Fruit fly (Drosophila melanogaster): Measurements from ENCODE around the gene Eig71Ee.

The Eig71Ee gene

DNA sequence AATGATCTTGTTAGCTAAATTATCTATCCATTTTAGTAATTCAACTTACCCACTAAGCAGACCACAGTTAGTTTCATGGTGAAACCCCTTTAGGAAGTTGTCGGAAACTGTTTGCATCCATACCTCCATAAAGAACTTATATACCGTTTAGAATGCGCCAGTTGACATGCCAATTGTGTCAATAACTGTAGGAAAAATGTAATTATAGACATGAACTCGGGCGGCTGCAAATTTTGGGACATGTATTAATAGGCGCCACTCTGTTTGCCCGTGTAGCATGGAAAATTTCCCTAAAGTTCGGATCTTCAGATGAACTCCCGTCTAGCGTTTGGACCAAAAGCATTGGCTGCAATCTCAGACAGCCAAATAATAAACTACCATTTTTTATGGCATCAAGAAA, at the start of gene Eig71Ee:
TSS of gene Eig71Ee (minus strand) at position 101 of the 400 bp plus-strand sequence.
- TF ChIP-seq CTCF (optimal IDR thresholded peaks at IDR 0.05): no peak
- TF ChIP-seq CG8478 (optimal IDR thresholded peaks at IDR 0.05): no peak

DNA sequence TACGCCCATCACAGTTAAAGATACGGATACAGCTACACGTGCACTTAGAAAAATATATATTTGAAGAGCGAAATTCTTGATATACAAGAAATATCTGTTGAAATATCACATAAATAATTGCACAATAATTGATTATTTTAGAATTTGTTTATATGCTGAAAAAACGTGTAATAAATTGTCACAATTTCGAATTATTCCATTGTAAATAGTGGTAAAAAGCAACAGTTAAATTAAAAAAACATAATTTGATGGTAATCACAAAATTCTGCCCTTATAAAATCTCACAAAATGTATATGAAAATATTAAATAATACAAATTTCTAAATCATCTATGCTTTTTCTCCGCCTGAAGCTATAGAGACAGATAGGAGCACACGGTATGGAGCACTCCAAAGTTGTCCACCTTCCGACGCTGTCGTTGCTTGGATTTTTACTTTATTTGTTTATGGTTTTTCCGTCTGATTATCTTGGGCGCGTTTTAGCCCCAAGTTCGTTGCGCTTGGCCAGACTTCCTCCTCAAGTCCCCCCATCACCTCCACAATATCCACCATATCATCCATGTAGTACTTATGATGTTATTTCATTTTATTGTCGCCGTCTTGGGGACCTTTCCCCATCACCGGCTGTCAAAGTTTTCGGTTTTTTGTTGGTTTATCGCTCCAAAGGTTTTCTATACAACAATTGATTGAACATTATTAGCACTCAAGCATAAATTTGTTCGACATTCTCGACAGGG, 48.6 kb upstream of the Eig71Ee start:
- TF ChIP-seq CTCF (optimal IDR thresholded peaks at IDR 0.05) (no peak), CG8478 (optimal IDR thresholded peaks at IDR 0.05) (no peak)

dm6 chr3L:15703330-15704119, 47.7 kb upstream of the Eig71Ee start:
- TF ChIP-seq CTCF (optimal IDR thresholded peaks at IDR 0.05) (no peak), CG8478 (optimal IDR thresholded peaks at IDR 0.05) (no peak)

- TF ChIP-seq CTCF (optimal IDR thresholded peaks at IDR 0.05) (no peak), CG8478 (optimal IDR thresholded peaks at IDR 0.05) (no peak)
These were observed 46.4 kb upstream of the Eig71Ee start for dm6 chr3L:15702191-15702590.

- TF ChIP-seq CTCF (optimal IDR thresholded peaks at IDR 0.05) (no peak), CG8478 (optimal IDR thresholded peaks at IDR 0.05) (no peak)
These were observed 44.6 kb upstream of the Eig71Ee start for dm6 chr3L:15700338-15700966.

DNA sequence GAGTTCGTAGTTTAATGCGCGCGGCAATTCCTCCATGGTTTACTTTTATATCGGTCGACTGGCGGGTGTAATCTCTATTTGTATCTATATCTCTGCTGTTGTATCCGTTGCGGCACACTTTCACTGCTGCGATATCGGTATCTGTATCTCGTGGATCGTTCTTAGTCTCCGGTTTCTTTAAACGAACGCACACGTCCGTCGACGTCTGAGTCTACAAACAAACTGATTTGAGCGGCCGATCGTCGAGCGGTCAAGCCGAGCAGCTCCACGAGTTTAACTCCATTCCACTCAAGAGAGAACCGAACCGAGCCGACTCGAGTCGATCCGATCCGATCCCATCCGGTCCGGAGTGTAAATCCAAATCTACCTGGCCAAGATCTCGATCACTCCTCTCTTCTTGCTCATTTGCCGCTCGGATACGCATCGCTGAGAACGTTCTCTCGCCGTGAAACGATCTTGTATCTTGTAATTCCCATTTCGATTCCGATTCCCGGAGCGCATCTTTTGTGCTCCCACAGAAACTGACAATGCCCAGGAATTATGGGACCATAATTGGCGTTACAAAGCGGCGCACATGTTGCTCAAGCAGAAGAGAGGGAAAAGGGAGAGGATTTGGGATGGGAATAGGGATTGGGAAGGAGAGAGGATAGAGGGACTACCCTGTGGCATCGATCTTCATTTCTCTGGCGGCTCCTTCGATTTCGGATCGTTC, 44.0 kb upstream of the Eig71Ee start, which contains the start of gene comm2:
TSS of gene comm2 (minus strand) at position 225 of the 712 bp plus-strand sequence.
- TF ChIP-seq CTCF (optimal IDR thresholded peaks at IDR 0.05): no peak

DNA sequence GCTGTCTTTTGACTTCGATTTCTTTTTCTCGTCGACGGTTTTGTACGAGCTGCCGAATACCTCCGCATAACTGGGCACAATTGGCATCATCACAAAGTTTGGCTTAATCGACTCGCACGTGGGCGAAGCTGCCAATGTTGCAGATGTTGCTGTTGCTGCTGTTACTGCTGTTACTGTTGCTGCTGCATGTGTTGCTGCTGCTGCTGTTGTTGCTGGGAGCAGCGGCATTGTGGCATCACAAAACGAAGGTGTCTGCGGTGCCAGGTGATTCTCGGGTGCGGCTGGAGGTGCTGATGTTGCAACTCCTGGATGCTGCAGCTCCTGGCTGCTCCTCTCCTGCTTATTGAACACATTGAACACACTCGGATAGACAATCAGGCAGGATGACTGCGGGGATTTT, 42.1 kb upstream of the Eig71Ee start:
- no peak for TF ChIP-seq CTCF (optimal IDR thresholded peaks at IDR 0.05)
- TF ChIP-seq CG8478 (optimal IDR thresholded peaks at IDR 0.05): no peak

DNA sequence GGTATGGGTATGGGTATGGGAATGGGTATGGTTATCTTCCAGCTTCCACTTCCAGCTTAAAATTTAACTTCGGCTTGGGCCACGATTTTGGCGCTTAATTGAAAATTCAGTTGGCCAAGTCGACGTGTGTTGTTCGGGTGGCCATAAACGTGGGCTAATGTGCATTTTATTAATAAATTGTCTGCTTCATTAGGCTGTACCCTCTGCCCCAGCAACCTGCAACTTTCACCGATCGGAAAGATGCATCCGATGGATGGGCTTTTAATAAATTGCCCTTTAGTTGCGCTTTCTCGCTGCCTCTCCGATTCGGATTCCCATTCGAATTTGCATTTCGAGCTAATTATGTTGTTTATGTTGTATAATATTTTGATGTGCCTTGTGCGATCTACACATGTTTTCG, 39.4 kb upstream of the Eig71Ee start:
- TF ChIP-seq CTCF (optimal IDR thresholded peaks at IDR 0.05) (no peak), CG8478 (optimal IDR thresholded peaks at IDR 0.05) (no peak)

DNA sequence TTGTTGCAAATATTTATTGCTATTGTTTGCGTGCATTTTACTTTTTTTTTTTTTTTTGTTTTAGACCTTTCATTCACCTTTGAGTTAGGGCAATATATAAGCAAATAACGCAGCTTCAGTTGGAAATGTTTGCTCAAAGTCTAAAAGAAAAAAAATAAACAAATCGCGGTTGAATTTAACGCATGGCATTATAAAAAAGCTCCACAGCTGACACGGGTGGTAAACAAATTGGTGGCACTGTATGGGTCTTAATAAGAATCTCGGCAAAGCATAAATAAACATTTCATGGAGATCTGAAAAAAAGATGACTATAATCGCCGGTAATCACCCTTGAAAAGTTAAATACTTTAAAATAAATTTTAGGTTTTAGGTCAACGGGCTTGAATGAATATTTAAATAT, 38.6 kb upstream of the Eig71Ee start:
- TF ChIP-seq CTCF (optimal IDR thresholded peaks at IDR 0.05) (no peak), CG8478 (optimal IDR thresholded peaks at IDR 0.05) (no peak)

- TF ChIP-seq CG8478 (optimal IDR thresholded peaks at IDR 0.05) (no peak), CTCF (optimal IDR thresholded peaks at IDR 0.05) (no peak)
These were observed 37.2 kb upstream of the Eig71Ee start for dm6 chr3L:15692794-15693532.

DNA sequence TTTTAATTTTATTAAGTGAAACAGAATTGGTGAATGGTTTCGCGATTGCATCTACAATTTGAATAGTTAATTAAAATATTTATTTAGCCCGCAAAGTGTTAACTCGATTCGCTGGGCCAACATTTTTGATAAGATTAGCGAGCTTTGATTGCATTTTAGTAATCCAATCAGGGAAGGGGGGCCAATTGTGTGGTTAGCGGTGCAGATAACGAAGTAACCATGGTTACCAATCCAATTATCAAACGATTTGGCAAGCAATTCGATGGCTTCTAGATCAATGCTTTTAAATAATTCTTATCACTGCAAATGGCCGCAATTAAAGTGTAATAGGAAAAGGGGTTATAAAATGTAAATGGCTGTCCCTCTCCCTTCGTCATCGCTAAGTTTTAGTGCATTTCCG, 36.6 kb upstream of the Eig71Ee start:
- TF ChIP-seq CTCF (optimal IDR thresholded peaks at IDR 0.05) (no peak), CG8478 (optimal IDR thresholded peaks at IDR 0.05) (no peak)

dm6 chr3L:15691968-15692367, 36.2 kb upstream of the Eig71Ee start, which contains the start of gene CG34451:
Gene CG34451, minus strand, starts transcription at chr3L:15692068.
- TF ChIP-seq CG8478 (optimal IDR thresholded peaks at IDR 0.05): no peak
- no peak for TF ChIP-seq CTCF (optimal IDR thresholded peaks at IDR 0.05)

DNA sequence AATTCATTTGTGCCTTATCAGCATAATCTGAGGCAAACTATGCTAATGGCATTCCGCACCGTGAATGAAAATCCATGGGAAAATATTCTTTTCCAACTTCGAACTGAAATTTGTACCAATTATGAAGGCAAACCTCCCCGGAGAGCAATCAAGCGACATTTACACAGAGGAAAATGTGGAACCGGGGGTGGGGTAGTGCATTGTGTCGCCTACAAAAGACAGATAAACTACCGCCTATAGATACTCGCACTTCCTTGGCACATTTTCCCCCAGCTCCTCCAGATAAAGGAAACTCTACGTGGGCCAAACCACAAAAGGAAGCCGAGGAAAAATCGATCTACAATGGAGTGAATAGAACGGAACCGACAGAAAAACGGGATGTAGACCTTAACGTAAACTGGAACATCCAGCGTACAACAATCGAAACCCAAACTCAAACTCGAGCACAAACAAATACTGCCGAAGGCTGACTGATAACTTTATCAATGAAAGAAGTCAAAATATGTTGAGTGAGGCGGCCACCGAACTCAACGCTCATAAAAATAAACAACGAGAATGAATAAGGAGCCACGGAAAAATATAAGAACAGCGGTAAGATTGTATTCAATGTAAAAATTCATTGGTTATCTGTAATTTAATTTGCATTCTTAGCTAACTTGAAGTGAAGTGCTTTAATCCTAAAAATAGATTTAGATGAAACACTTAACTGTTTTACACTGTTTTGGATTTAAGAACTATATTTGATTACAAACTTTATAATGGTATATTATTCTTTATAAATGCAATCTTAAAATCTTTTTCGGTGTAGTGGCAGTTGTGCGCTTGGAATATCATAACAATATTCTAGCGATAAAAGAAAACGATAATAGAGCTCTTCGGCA, 35.1 kb upstream of the Eig71Ee start:
- TF ChIP-seq CG8478 (optimal IDR thresholded peaks at IDR 0.05): no peak
- TF ChIP-seq CTCF (optimal IDR thresholded peaks at IDR 0.05): no peak
